Fruit fly (Drosophila melanogaster): ENCODE data around the gene Ulp1.
A peak's percentile ranks its signal among the peaks of the same experiment; 100 is the strongest.

The Ulp1 gene

DNA sequence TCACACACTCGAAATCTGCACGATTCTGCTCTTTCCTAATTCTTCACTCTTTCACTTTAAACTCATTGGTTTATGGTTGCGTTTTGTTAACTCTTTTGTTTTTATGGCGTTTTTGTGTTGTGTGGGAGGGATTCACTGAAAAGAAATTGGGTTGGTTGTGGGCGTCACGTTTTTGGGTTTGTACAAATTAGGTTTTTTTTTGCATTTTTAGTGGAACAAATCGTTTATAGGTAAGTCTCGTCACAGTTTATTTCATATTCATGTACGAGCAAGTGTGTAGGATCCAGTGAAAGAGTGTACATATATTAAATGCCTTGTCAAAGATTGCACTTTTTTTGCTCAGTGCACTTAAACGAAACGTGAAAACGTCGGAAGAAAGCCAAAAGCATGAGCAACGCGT, 43.3 kb downstream of the Ulp1 start (continued):
- TF ChIP-seq HmgD (GFP tag; optimal IDR thresholded peaks at IDR 0.05) (no peak), CG11560 (tag; IDR thresholded peaks at IDR 0.05) (no peak), MBD-R2 (GFP tag; IDR thresholded peaks at IDR 0.05) (no peak), CG30020 (tag; optimal IDR thresholded peaks at IDR 0.05) (no peak), CG13624 (GFP tag; optimal IDR thresholded peaks at IDR 0.05) (no peak), Atf6 (GFP tag; IDR thresholded peaks at IDR 0.05) (no peak), CG42726 (GFP tag; IDR thresholded peaks at IDR 0.05; ENCODE audit: partially characterized antibody) (no peak), D19A (tag; optimal IDR thresholded peaks at IDR 0.05) (no peak), CkIIα-i1 (GFP tag; IDR thresholded peaks at IDR 0.05) (no peak), CG33557 (GFP tag; optimal IDR thresholded peaks at IDR 0.05) (no peak), Eip74EF (GFP tag; optimal IDR thresholded peaks at IDR 0.05) (no peak), CG15514 (GFP tag; optimal IDR thresholded peaks at IDR 0.05) (no peak), tx (GFP tag; optimal IDR thresholded peaks at IDR 0.05) (no peak), H15 (GFP tag; IDR thresholded peaks at IDR 0.05) (no peak), klu (GFP tag; IDR thresholded peaks at IDR 0.05) (no peak), dimm (GFP tag; IDR thresholded peaks at IDR 0.05) (no peak), CG2202 (tag; optimal IDR thresholded peaks at IDR 0.05) (no peak), CG11695 (GFP tag; IDR thresholded peaks at IDR 0.05) (0 out of 3 replicates have a peak, but pooled peaks have one; percentile 9), lilli (GFP tag; optimal IDR thresholded peaks at IDR 0.05) (peak; percentile 19), pita (GFP tag; optimal IDR thresholded peaks at IDR 0.05) (no peak), hkb (optimal IDR thresholded peaks at IDR 0.05) (no peak), hkb (GFP tag; IDR thresholded peaks at IDR 0.05) (no peak), crp (GFP tag; optimal IDR thresholded peaks at IDR 0.05) (no peak), Adf1 (GFP tag; IDR thresholded peaks at IDR 0.05) (no peak), kay (GFP tag; optimal IDR thresholded peaks at IDR 0.05) (no peak), Xbp1 (GFP tag; optimal IDR thresholded peaks at IDR 0.05) (peak; percentile 42), chinmo (GFP tag; IDR thresholded peaks at IDR 0.05; ENCODE audit: partially characterized antibody) (no peak), crol (GFP tag; IDR thresholded peaks at IDR 0.05) (no peak), tgo (GFP tag; IDR thresholded peaks at IDR 0.05) (no peak), br (optimal IDR thresholded peaks at IDR 0.05) (no peak), zf30C (GFP tag; optimal IDR thresholded peaks at IDR 0.05) (peak; percentile 2), Bdp1 (GFP tag; optimal IDR thresholded peaks at IDR 0.05) (no peak), tio (GFP tag; optimal IDR thresholded peaks at IDR 0.05) (peak; percentile 37)

DNA sequence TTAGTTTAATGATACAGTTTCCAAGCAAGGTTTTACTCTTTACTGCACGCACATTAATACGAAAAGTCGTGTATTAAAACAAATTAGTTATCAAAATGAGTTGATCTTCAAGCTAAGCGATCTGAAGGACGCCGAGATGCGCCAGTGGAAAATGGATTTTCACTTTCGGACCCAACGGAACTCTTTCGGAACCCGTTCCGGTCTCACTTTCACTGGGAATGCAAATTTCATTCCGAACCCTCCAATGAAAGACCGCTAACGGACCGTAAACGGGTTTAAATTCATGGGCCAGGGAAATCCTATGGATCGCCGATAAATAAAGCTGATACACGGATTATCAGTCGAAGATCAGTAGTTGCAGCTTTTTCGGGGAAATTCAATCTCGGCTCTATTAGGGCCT, 44.5 kb downstream of the Ulp1 start:
- 0 out of 3 replicates have a peak, but pooled peaks have one; percentile 22 for TF ChIP-seq CG6791 (GFP tag; IDR thresholded peaks at IDR 0.05; ENCODE audit: partially characterized antibody)
- no peak for TF ChIP-seq Bdp1 (GFP tag; optimal IDR thresholded peaks at IDR 0.05)
- TF ChIP-seq grn (GFP tag; optimal IDR thresholded peaks at IDR 0.05): peak; percentile 13
- peak; percentile 93 for TF ChIP-seq Blimp-1 (GFP tag; optimal IDR thresholded peaks at IDR 0.05)
- TF ChIP-seq pzg (GFP tag; optimal IDR thresholded peaks at IDR 0.05): no peak
- TF ChIP-seq sens (GFP tag): peak; percentile 45
- peak; percentile 41 for TF ChIP-seq oc (tag; optimal IDR thresholded peaks at IDR 0.05)
- no peak for TF ChIP-seq dysf (GFP tag; IDR thresholded peaks at IDR 0.05)
- TF ChIP-seq bcd (GFP tag; optimal IDR thresholded peaks at IDR 0.05): no peak

Measured in whole organism, embryonic.